Worm (Caenorhabditis elegans) whole organism, L1 larva: ENCODE measurements around the gene F32G8.2.
A peak's percentile ranks its signal among the peaks of the same experiment; 100 is the strongest.

ENCODE experiments used
- C16A3.4 ChIP-seq: fragments of 150-350 bp; optimal IDR thresholded peaks from 2 replicates; lab custom pipeline; 2014; ENCODE audit warnings: missing biosample characterization, missing genetic modification characterization
- C34B4.2 ChIP-seq: sonication (generic microtip); optimal IDR thresholded peaks from 2 replicates; lab custom pipeline; 2017; ENCODE audit warnings: mild to moderate bottlenecking, missing genetic modification characterization, missing compliant biosample characterization
- F16B12.6 ChIP-seq: fragments of 150-350 bp; optimal IDR thresholded peaks from 2 replicates; lab custom pipeline; 2014; ENCODE audit warnings: missing biosample characterization, missing genetic modification characterization
- Y116A8C.19 ChIP-seq: sonication (generic microtip); optimal IDR thresholded peaks from 2 replicates; lab custom pipeline; 2016; ENCODE audit warnings: missing compliant biosample characterization, missing genetic modification characterization, borderline replicate concordance
- aha-1 ChIP-seq: fragments of 150-350 bp; optimal IDR thresholded peaks from 2 replicates; lab custom pipeline; 2014; ENCODE audit warnings: missing biosample characterization, missing genetic modification characterization
- aly-2 ChIP-seq: fragments of 150-350 bp; optimal IDR thresholded peaks from 2 replicates; lab custom pipeline; 2014; ENCODE audit warnings: missing biosample characterization, missing genetic modification characterization
- ama-1 ChIP-seq: fragments of 150-350 bp; optimal IDR thresholded peaks from 2 replicates; lab custom pipeline; 2014
- blmp-1 ChIP-seq: fragments of 150-350 bp; optimal IDR thresholded peaks from 2 replicates; lab custom pipeline; 2014; ENCODE audit warnings: missing biosample characterization, missing genetic modification characterization
- ceh-63 ChIP-seq: fragments of 200-800 bp; sonication (Bioruptor generic); optimal IDR thresholded peaks from 2 replicates; lab custom pipeline; 2018; ENCODE audit warnings: mild to moderate bottlenecking, missing genetic modification characterization, missing compliant biosample characterization
- ceh-8 ChIP-seq: fragments of 200-800 bp; sonication (Bioruptor generic); optimal IDR thresholded peaks from 2 replicates; lab custom pipeline; 2018; ENCODE audit warnings: mild to moderate bottlenecking, missing genetic modification characterization, moderate library complexity, missing compliant biosample characterization
- ceh-82 ChIP-seq, 3 experiments: fragments of 150-350 bp in 1 of 3; sonication (generic microtip) in 2 of 3; optimal IDR thresholded peaks; 2 replicates each; lab custom pipeline; 2014 to 2017; ENCODE audit warnings: missing biosample characterization in 3 of 3, missing genetic modification characterization in 3 of 3
- ceh-88 ChIP-seq: fragments of 200-800 bp; sonication (Bioruptor generic); IDR thresholded peaks from 2 replicates; pipeline ENCODE4 v1.3.6; 2022; ENCODE audit warnings: missing genetic modification characterization, missing compliant biosample characterization
- ceh-90 ChIP-seq: sonication (generic microtip); optimal IDR thresholded peaks from 2 replicates; lab custom pipeline; 2016; ENCODE audit warnings: missing genetic modification characterization, missing compliant biosample characterization
- dsc-1 ChIP-seq: sonication (generic microtip); optimal IDR thresholded peaks from 2 replicates; lab custom pipeline; 2016; ENCODE audit warnings: mild to moderate bottlenecking, missing genetic modification characterization, missing compliant biosample characterization
- egl-13 ChIP-seq: sonication (generic microtip); optimal IDR thresholded peaks from 2 replicates; lab custom pipeline; 2016; ENCODE audit warnings: missing genotype, missing genetic modification reagents, missing genetic modification characterization, missing compliant biosample characterization
- egl-27 ChIP-seq, 2 experiments: fragments of 150-350 bp in 1 of 2; sonication (generic microtip); optimal IDR thresholded peaks; 3 replicates each; lab custom pipeline; 2017 to 2018; ENCODE audit warnings: missing biosample characterization in 2 of 2, missing genetic modification characterization in 2 of 2, missing genetic modification reagents in 2 of 2
- ets-5 ChIP-seq: fragments of 200-800 bp; sonication (Bioruptor generic); IDR thresholded peaks from 2 replicates; pipeline ENCODE4 v1.3.6; 2022; ENCODE audit warnings: missing genetic modification characterization, missing compliant biosample characterization
- fkh-4 ChIP-seq: sonication (generic microtip); optimal IDR thresholded peaks from 2 replicates; lab custom pipeline; 2016; ENCODE audit warnings: missing compliant biosample characterization, missing genetic modification characterization, borderline replicate concordance
- fkh-8 ChIP-seq: sonication (generic microtip); optimal IDR thresholded peaks from 2 replicates; lab custom pipeline; 2016; ENCODE audit warnings: mild to moderate bottlenecking, missing genetic modification characterization, missing compliant biosample characterization
- fos-1 ChIP-seq: fragments of 150-350 bp; optimal IDR thresholded peaks from 2 replicates; lab custom pipeline; 2014; ENCODE audit warnings: missing biosample characterization, missing genetic modification characterization
- hlh-4 ChIP-seq: sonication (generic microtip); optimal IDR thresholded peaks from 2 replicates; lab custom pipeline; 2016; ENCODE audit warnings: mild to moderate bottlenecking, missing genetic modification characterization, missing compliant biosample characterization
- hpl-2 ChIP-seq: fragments of 150-350 bp; optimal IDR thresholded peaks from 2 replicates; lab custom pipeline; 2014; ENCODE audit warnings: missing biosample characterization, missing genetic modification reagents, missing genetic modification characterization
- irx-1 ChIP-seq: sonication (generic microtip); optimal IDR thresholded peaks from 2 replicates; lab custom pipeline; 2016; ENCODE audit warnings: missing genetic modification characterization, missing compliant biosample characterization
- jun-1 ChIP-seq: fragments of 150-350 bp; optimal IDR thresholded peaks from 2 replicates; lab custom pipeline; 2014; ENCODE audit warnings: missing biosample characterization, missing genetic modification reagents, missing genetic modification characterization
- lin-35 ChIP-seq, 2 experiments: fragments of 150-350 bp; optimal IDR thresholded peaks; 2 replicates each; lab custom pipeline; 2014; ENCODE audit warnings: missing biosample characterization in 2 of 2, missing genetic modification characterization in 2 of 2, missing genetic modification reagents in 2 of 2
- lin-39 ChIP-seq: fragments of 150-350 bp; optimal IDR thresholded peaks from 2 replicates; lab custom pipeline; 2014; ENCODE audit warnings: missing biosample characterization, missing genetic modification reagents, missing genetic modification characterization
- lir-3 ChIP-seq: sonication (generic microtip); optimal IDR thresholded peaks from 2 replicates; lab custom pipeline; 2016; ENCODE audit warnings: mild to moderate bottlenecking, missing genetic modification characterization, moderate library complexity, missing compliant biosample characterization; ENCODE audit not compliant: poor library complexity
- lsy-2 ChIP-seq, 2 experiments: fragments of 150-350 bp; optimal IDR thresholded peaks; 2 replicates each; lab custom pipeline; 2014; ENCODE audit warnings: missing biosample characterization in 2 of 2, missing genetic modification characterization in 2 of 2
- mab-9 ChIP-seq: fragments of 200-800 bp; sonication (Bioruptor generic); IDR thresholded peaks from 2 replicates; pipeline ENCODE4 v1.3.6; 2022; ENCODE audit warnings: missing genetic modification reagents, missing genetic modification characterization, missing compliant biosample characterization
- mdl-1 ChIP-seq, 2 experiments: fragments of 150-350 bp; optimal IDR thresholded peaks; 2 replicates each; lab custom pipeline; 2014 to 2017; ENCODE audit warnings: missing biosample characterization in 2 of 2, missing genetic modification characterization in 2 of 2, inconsistent platforms in 1 of 2
- nhr-11 ChIP-seq: fragments of 150-350 bp; optimal IDR thresholded peaks from 2 replicates; lab custom pipeline; 2014; ENCODE audit warnings: missing biosample characterization, missing genetic modification characterization
- nhr-20 ChIP-seq: sonication (generic microtip); optimal IDR thresholded peaks from 2 replicates; lab custom pipeline; 2016; ENCODE audit warnings: mild to moderate bottlenecking, missing genetic modification characterization, missing compliant biosample characterization
- nhr-28 ChIP-seq: fragments of 150-350 bp; optimal IDR thresholded peaks from 2 replicates; lab custom pipeline; 2014; ENCODE audit warnings: missing biosample characterization, missing genetic modification characterization
- nhr-47 ChIP-seq: sonication (generic microtip); optimal IDR thresholded peaks from 2 replicates; lab custom pipeline; 2016; ENCODE audit warnings: mild to moderate bottlenecking, missing genetic modification characterization, moderate library complexity, missing compliant biosample characterization
- nhr-76 ChIP-seq: sonication (generic microtip); optimal IDR thresholded peaks from 2 replicates; lab custom pipeline; 2017; ENCODE audit warnings: missing biosample characterization, missing genetic modification characterization
- nhr-84 ChIP-seq: sonication (generic microtip); optimal IDR thresholded peaks from 2 replicates; lab custom pipeline; 2017; ENCODE audit warnings: missing biosample characterization, missing genetic modification characterization
- nhr-90 ChIP-seq: sonication (generic microtip); optimal IDR thresholded peaks from 2 replicates; lab custom pipeline; 2016; ENCODE audit warnings: mild to moderate bottlenecking, missing genetic modification characterization, missing compliant biosample characterization; ENCODE audit not compliant: poor library complexity
- pag-3 ChIP-seq: sonication (generic microtip); optimal IDR thresholded peaks from 2 replicates; lab custom pipeline; 2017; ENCODE audit warnings: missing genetic modification characterization, mild to moderate bottlenecking, missing compliant biosample characterization, antibody characterized with exemption, borderline replicate concordance; ENCODE audit not compliant: insufficient read depth
- pax-3 ChIP-seq: fragments of 200-800 bp; sonication (Bioruptor generic); optimal IDR thresholded peaks from 2 replicates; lab custom pipeline; 2018; ENCODE audit warnings: mild to moderate bottlenecking, missing genetic modification characterization, moderate library complexity, missing compliant biosample characterization
- pqm-1 ChIP-seq: sonication (generic microtip); optimal IDR thresholded peaks from 3 replicates; lab custom pipeline; 2017; ENCODE audit warnings: missing biosample characterization, missing genetic modification characterization
- rnt-1 ChIP-seq: sonication (generic microtip); optimal IDR thresholded peaks from 2 replicates; lab custom pipeline; 2016; ENCODE audit warnings: mild to moderate bottlenecking, missing genetic modification characterization, moderate library complexity, missing compliant biosample characterization
- skn-1 ChIP-seq: fragments of 150-350 bp; optimal IDR thresholded peaks from 2 replicates; lab custom pipeline; 2014; ENCODE audit warnings: missing biosample characterization, missing genetic modification characterization
- snpc-4 ChIP-seq: fragments of 150-350 bp; optimal IDR thresholded peaks from 2 replicates; lab custom pipeline; 2014; ENCODE audit warnings: missing biosample characterization, missing genetic modification characterization
- sox-4 ChIP-seq: sonication (generic microtip); optimal IDR thresholded peaks from 2 replicates; lab custom pipeline; 2016; ENCODE audit warnings: missing genetic modification characterization, missing compliant biosample characterization
- sptf-1 ChIP-seq: fragments of 150-350 bp; optimal IDR thresholded peaks from 2 replicates; lab custom pipeline; 2014; ENCODE audit warnings: missing biosample characterization, missing genetic modification characterization
- swsn-7 ChIP-seq: sonication (generic microtip); optimal IDR thresholded peaks from 2 replicates; lab custom pipeline; 2016; ENCODE audit warnings: missing genetic modification characterization, missing compliant biosample characterization
- tbx-2 ChIP-seq: sonication (generic microtip); optimal IDR thresholded peaks from 2 replicates; lab custom pipeline; 2016; ENCODE audit warnings: missing genetic modification characterization, missing compliant biosample characterization
- tlp-1 ChIP-seq: fragments of 150-350 bp; optimal IDR thresholded peaks from 2 replicates; lab custom pipeline; 2014; ENCODE audit warnings: missing biosample characterization, missing genetic modification characterization
- unc-30 ChIP-seq: sonication (generic microtip); optimal IDR thresholded peaks from 2 replicates; lab custom pipeline; 2017; ENCODE audit warnings: missing biosample characterization, missing genetic modification characterization
- unc-62 ChIP-seq: fragments of 150-350 bp; optimal IDR thresholded peaks from 2 replicates; lab custom pipeline; 2014; ENCODE audit warnings: missing biosample characterization, missing genetic modification reagents, missing genetic modification characterization
- xbp-1 ChIP-seq: sonication (generic microtip); optimal IDR thresholded peaks from 2 replicates; lab custom pipeline; 2016; ENCODE audit warnings: missing genetic modification characterization, missing compliant biosample characterization
- zip-4 ChIP-seq: fragments of 200-800 bp; sonication (Bioruptor generic); optimal IDR thresholded peaks from 2 replicates; lab custom pipeline; 2018; ENCODE audit warnings: mild to moderate bottlenecking, missing genetic modification characterization, moderate library complexity, missing compliant biosample characterization
- ztf-11 ChIP-seq, 2 experiments: sonication (generic microtip); optimal IDR thresholded peaks; 2 replicates each; lab custom pipeline; 2016 to 2017; ENCODE audit warnings: missing genetic modification characterization in 2 of 2, missing biosample characterization in 1 of 2, missing compliant biosample characterization in 1 of 2

The F32G8.2 gene

DNA sequence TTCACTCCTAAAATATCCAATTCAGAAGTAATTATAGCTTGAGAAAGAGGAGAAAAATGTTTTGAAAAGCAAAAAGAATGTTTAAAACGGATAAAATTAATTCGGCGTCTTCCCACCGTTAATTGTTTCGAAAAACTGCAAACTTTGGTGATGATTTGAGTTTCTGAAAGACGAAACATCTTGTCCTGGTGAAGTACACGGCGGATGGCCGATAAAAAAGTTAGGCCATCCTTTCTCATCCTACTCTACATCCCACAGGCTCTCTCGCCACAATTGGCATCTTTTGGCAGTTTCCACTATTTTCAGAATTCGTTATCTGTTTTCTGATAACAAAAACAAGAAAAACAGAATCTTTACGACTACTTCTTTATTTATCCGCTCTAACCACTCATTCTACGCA, 23.9 kb upstream of the F32G8.2 start, which contains the start of the genes C35A5.8 and hda-11 (continued):
- TF ChIP-seq irx-1 (tag; lab: Kevin White, UChicago) = peak; percentile 93
- peak; percentile 91 for TF ChIP-seq nhr-47 (tag; lab: Kevin White, UChicago)
- peak; percentile 84 for TF ChIP-seq egl-13 (tag; lab: Kevin White, UChicago)
- TF ChIP-seq mab-9 (GFP tag; lab: Robert Waterston, UW) = peak; percentile 70
- no peak for TF ChIP-seq unc-62
- peak; percentile 91 for TF ChIP-seq fkh-4 (tag; lab: Kevin White, UChicago)
- peak; percentile 89 for TF ChIP-seq sox-4 (tag; lab: Kevin White, UChicago)
- peak; percentile 20 for TF ChIP-seq fos-1 (tag; lab: Kevin White, UChicago)
- peak; percentile 46 for TF ChIP-seq C16A3.4
- peak; percentile 7 for TF ChIP-seq ceh-8 (GFP tag; lab: Kevin White, UChicago)
- TF ChIP-seq swsn-7 (tag; lab: Kevin White, UChicago) = peak; percentile 80
- TF ChIP-seq nhr-76 (tag; lab: Kevin White, UChicago) = no peak
- TF ChIP-seq aha-1 (tag; lab: Kevin White, UChicago) = no peak
- TF ChIP-seq nhr-90 = peak; percentile 91
- peak; percentile 80 for TF ChIP-seq xbp-1 (tag; lab: Kevin White, UChicago)
- peak; percentile 52 for TF ChIP-seq skn-1 (tag; lab: Kevin White, UChicago)
- TF ChIP-seq aly-2 = no peak
- TF ChIP-seq unc-30 = no peak
- no peak for TF ChIP-seq nhr-84 (tag; lab: Kevin White, UChicago)
- peak; percentile 59 for TF ChIP-seq ceh-63
- TF ChIP-seq mdl-1 (tag; optimal IDR thresholded peaks at IDR 0.05; lab: Kevin White, UChicago) = peak in 1 of 2 experiments; percentile 24
- TF ChIP-seq jun-1 (tag; lab: Kevin White, UChicago) = no peak
- TF ChIP-seq tlp-1 (tag; lab: Kevin White, UChicago) = no peak
- no peak for TF ChIP-seq nhr-11 (tag; lab: Kevin White, UChicago)
- TF ChIP-seq ceh-88 (GFP tag; lab: Robert Waterston, UW) = no peak
- peak; percentile 99 for TF ChIP-seq rnt-1 (tag; lab: Kevin White, UChicago)
- TF ChIP-seq zip-4 (GFP tag; lab: Kevin White, UChicago) = peak; percentile 6
- peak; percentile 82 for TF ChIP-seq pax-3
- TF ChIP-seq nhr-20 (tag; lab: Kevin White, UChicago) = peak; percentile 82
- TF ChIP-seq F16B12.6 (tag; lab: Kevin White, UChicago) = no peak
- TF ChIP-seq ztf-11 (tag; optimal IDR thresholded peaks at IDR 0.05; lab: Kevin White, UChicago) = peak in 1 of 2 experiments; percentile 94
- peak; percentile 97 for TF ChIP-seq lir-3 (tag; lab: Kevin White, UChicago)
- peak; percentile 58 for TF ChIP-seq snpc-4 (tag; lab: Kevin White, UChicago)
- no peak for TF ChIP-seq nhr-28 (tag; lab: Kevin White, UChicago)
- peak; percentile 46 for TF ChIP-seq blmp-1
- no peak for TF ChIP-seq sptf-1 (tag; lab: Kevin White, UChicago)
- peak; percentile 57 for TF ChIP-seq hlh-4 (tag; lab: Kevin White, UChicago)
- peak; percentile 66 for TF ChIP-seq fkh-8 (tag; lab: Kevin White, UChicago)
- TF ChIP-seq lsy-2 (tag; optimal IDR thresholded peaks at IDR 0.05; lab: Kevin White, UChicago) = peak; percentile 54 to 61
- TF ChIP-seq C34B4.2 (tag; lab: Kevin White, UChicago) = no peak
- peak; percentile 28 for TF ChIP-seq pag-3
- TF ChIP-seq ceh-90 (tag; lab: Kevin White, UChicago) = peak; percentile 94
- no peak for TF ChIP-seq egl-27 (tag; optimal IDR thresholded peaks at IDR 0.05; lab: Kevin White, UChicago)
- TF ChIP-seq ceh-82 (tag; optimal IDR thresholded peaks at IDR 0.05; lab: Kevin White, UChicago) = peak; percentile 46 to 59 (median 51)
- TF ChIP-seq ama-1 (lab: Kevin White, UChicago) = no peak
- TF ChIP-seq Y116A8C.19 (tag; lab: Kevin White, UChicago) = peak; percentile 65
- TF ChIP-seq hpl-2 (GFP tag; lab: Kevin White, UChicago) = no peak
- TF ChIP-seq ets-5 (GFP tag; lab: Robert Waterston, UW) = no peak
- peak; percentile 88 for TF ChIP-seq dsc-1 (tag; lab: Kevin White, UChicago)
- peak; percentile 71 to 74 for TF ChIP-seq lin-35 (GFP tag; optimal IDR thresholded peaks at IDR 0.05; lab: Kevin White, UChicago)
- peak; percentile 89 for TF ChIP-seq tbx-2
- no peak for TF ChIP-seq pqm-1 (tag; lab: Kevin White, UChicago)
- TF ChIP-seq lin-39 = peak; percentile 58
